Fruit fly (Drosophila melanogaster) S2 (cell line): ENCODE measurements around the gene pins.

Experiments
- CG8478 ChIP-seq: fragments of >200 bp; optimal IDR thresholded peaks from 2 replicates; lab custom pipeline; 2018
- CTCF ChIP-seq, 2 experiments: fragments of >200 bp; optimal IDR thresholded peaks; 2 replicates each; lab custom pipeline; 2018

DNA sequence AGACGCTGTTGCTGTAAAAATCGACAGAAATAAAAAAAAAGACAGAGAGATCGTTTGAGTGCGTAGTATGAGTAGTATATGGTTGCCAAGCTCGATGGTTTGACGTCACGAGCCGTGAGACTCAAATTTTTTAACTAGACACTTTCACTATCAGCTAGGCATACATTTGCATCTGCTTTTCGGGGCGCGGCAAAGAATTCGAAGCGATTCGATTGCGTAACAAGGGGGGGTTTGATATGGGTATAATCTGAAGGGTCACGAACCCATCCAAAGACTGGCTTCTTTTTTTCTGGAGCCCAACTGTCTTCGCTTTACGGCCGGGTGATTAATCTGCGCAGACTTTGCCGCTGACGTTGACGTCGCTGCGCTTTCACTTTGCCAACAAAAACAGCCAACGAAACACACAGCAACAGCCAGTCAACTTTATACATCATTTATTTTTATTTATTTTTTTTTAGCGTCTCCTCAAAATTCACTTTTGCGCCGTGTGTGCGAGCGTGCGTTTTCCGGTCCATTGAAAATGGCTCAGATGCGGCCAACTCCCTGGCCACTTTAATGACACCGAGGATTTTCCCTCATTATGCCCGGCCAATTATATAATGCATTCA is 11.0 kb downstream of the pins start:
- no peak for TF ChIP-seq CTCF (optimal IDR thresholded peaks at IDR 0.05; lab: Kevin White, UChicago)
- no peak for TF ChIP-seq CG8478 (lab: Kevin White, UChicago)
